Worm (Caenorhabditis elegans) whole organism, midembryonic: ENCODE measurements around the gene ncs-3.
A peak's percentile ranks its signal among the peaks of the same experiment; 100 is the strongest.

Experiments used
- T22C8.4 ChIP-seq: fragments of 200-800 bp; sonication (Bioruptor generic); IDR thresholded peaks from 2 replicates; pipeline ENCODE4 v1.3.6; 2022; ENCODE audit warnings: missing genetic modification characterization, missing compliant biosample characterization
- cog-1 ChIP-seq: sonication (generic microtip); optimal IDR thresholded peaks from 2 replicates; lab custom pipeline; 2016; ENCODE audit warnings: missing genetic modification characterization, missing compliant biosample characterization
- flt-1 ChIP-seq: fragments of 200-800 bp; sonication (Bioruptor generic); IDR thresholded peaks from 2 replicates; pipeline ENCODE4 v1.3.6; 2022; ENCODE audit warnings: missing genetic modification characterization, missing compliant biosample characterization
- klf-2 ChIP-seq: fragments of 200-800 bp; sonication (Bioruptor generic); conservative IDR thresholded peaks from 2 replicates; pipeline ENCODE4 v1.3.6; 2022; ENCODE audit warnings: missing genetic modification reagents, missing genetic modification characterization, missing compliant biosample characterization
- med-1 ChIP-seq: sonication (generic microtip); optimal IDR thresholded peaks from 2 replicates; lab custom pipeline; 2017; ENCODE audit warnings: missing genetic modification characterization, mild to moderate bottlenecking, missing compliant biosample characterization, antibody characterized with exemption, missing genetic modification reagents; ENCODE audit not compliant: insufficient read depth
- ref-1 ChIP-seq: fragments of 200-800 bp; sonication (Bioruptor generic); conservative IDR thresholded peaks from 2 replicates; pipeline ENCODE4 v1.3.6; 2022; ENCODE audit warnings: missing genetic modification reagents, missing genetic modification characterization, missing compliant biosample characterization
- tab-1 ChIP-seq: fragments of 200-800 bp; sonication (Bioruptor generic); IDR thresholded peaks from 2 replicates; pipeline ENCODE4 v1.3.6; 2022; ENCODE audit warnings: missing genetic modification characterization, missing compliant biosample characterization
- ztf-23 ChIP-seq: fragments of 200-800 bp; sonication (Bioruptor generic); IDR thresholded peaks from 2 replicates; pipeline ENCODE4 v1.3.6; 2022; ENCODE audit warnings: missing genetic modification reagents, missing genetic modification characterization, missing compliant biosample characterization
- ztf-29 ChIP-seq: fragments of 200-800 bp; sonication (Bioruptor generic); IDR thresholded peaks from 2 replicates; pipeline ENCODE4 v1.3.6; 2022; ENCODE audit warnings: missing genetic modification reagents, missing genetic modification characterization, missing compliant biosample characterization

ncs-3 gene

DNA sequence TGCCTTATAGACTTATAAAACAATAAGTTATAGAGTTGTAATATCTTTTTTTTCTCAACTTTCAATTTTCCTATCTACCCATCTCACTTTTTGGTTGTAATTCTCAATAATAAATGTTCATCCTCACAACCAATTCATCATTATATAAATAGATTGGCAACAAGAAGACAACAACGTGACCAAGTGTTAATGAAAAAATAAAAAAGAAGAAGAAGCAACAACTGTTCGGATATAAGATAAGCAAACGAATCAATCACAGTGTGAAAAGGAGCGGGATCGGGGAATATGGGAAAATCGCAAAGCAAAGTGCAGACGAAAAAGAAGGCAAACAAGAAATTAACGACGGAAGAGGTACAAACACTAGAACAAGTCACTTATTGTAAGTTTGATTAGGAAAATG lies at the start of gene ncs-3:
Gene ncs-3, plus strand, starts transcription at position 153 of the 400 bp plus-strand sequence.
- TF ChIP-seq flt-1 (GFP tag; lab: Robert Waterston, UW) (no peak), ref-1 (no peak), tab-1 (GFP tag; lab: Robert Waterston, UW) (no peak), T22C8.4 (GFP tag; lab: Robert Waterston, UW) (no peak), ztf-23 (GFP tag; lab: Robert Waterston, UW) (no peak), cog-1 (tag; lab: Kevin White, UChicago) (no peak), ztf-29 (GFP tag; lab: Robert Waterston, UW) (no peak), med-1 (GFP tag; lab: Kevin White, UChicago) (no peak), klf-2 (GFP tag; lab: Robert Waterston, UW) (no peak)

ce11 chrX:1005026-1005425 lies 48.9 kb upstream of the ncs-3 start:
- TF ChIP-seq med-1 (GFP tag; lab: Kevin White, UChicago) (no peak), ref-1 (no peak), cog-1 (tag; lab: Kevin White, UChicago) (no peak), T22C8.4 (GFP tag; lab: Robert Waterston, UW) (no peak), ztf-23 (GFP tag; lab: Robert Waterston, UW) (no peak), ztf-29 (GFP tag; lab: Robert Waterston, UW) (no peak), klf-2 (GFP tag; lab: Robert Waterston, UW) (no peak), flt-1 (GFP tag; lab: Robert Waterston, UW) (no peak), tab-1 (GFP tag; lab: Robert Waterston, UW) (no peak)

DNA sequence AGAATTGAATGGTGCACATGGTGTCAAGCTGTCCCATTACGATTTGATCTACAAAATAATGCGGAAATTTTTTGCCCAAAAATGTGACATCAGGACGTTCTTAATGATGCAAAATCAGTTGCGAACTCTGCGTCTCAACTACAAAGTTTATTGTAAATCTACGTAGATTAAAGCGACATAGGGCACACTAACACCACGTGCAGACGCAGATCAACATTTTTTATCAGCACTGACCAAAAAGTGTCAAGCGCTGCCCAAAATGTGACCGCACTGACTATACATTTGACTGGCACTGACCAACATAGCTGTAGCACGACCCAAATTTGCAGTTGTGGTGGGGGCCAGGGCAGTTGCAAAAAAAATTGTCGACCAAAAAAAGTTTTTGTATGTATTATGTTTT lies 44.4 kb upstream of the ncs-3 start:
- TF ChIP-seq med-1 (GFP tag; lab: Kevin White, UChicago) (no peak), tab-1 (GFP tag; lab: Robert Waterston, UW) (no peak), klf-2 (GFP tag; lab: Robert Waterston, UW) (no peak), flt-1 (GFP tag; lab: Robert Waterston, UW) (no peak), T22C8.4 (GFP tag; lab: Robert Waterston, UW) (no peak), cog-1 (tag; lab: Kevin White, UChicago) (no peak), ref-1 (no peak), ztf-23 (GFP tag; lab: Robert Waterston, UW) (no peak), ztf-29 (GFP tag; lab: Robert Waterston, UW) (no peak)

DNA sequence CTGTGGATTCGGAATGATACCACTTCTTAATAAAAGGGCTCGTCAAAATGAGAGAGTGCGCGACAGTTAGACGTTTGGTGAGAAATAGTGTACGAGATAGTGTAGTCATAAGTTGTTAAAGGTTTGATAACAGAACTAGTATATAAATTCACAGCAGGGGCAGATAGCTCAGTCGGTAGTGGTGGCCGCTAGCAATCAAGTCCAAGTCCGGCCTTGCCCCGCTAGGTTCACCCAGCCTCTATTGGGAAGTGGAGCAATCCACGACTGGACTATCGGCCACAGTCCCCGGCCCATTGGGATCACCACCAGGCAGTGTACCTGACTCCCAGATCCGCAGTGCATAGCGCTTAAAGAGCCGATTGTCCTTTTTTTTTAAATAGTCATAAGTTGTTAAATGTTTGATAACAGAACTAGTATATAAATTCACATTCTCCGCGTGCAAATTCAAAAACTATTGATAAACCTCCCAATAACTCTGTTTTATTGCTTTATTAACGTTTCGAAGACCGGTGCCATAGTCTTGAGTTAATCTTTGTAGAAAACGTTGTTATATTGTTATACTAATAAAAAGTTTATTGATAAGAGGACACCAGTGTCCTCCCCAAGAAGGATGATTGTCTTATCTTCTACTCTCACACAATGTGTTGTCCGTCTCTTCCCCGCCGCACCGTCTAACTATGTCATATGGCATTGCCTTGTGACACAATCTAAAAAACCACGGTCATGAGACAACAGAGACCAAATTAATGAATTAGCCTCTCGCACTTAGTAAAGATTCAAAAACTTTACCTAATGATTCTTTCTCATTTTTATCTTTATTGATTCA lies 43.0 kb upstream of the ncs-3 start:
- no peak for TF ChIP-seq flt-1 (GFP tag; lab: Robert Waterston, UW)
- no peak for TF ChIP-seq cog-1 (tag; lab: Kevin White, UChicago)

DNA sequence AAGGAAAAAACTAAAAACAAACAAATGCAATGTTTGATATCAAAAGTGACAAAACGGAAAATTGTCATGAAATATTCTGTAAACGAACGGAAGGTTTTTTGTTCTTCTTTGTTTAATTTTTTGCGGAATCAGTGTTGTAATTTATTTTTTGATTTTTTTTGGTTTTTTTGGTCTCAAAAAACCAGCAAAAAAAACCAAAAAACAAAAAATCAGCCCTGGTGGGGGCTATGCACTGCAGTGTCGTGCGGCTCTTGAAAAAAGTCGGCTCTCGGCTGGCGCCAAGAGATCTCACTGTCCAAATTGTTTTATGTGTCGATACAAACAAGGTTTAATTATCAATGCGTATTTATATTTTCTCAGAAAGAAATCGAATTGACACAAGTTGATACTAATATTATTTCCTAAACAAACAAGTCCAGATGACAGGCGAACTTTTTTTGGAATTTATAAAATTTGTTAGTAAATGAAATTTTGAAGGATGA lies 41.5 kb upstream of the ncs-3 start:
- TF ChIP-seq cog-1 (tag; lab: Kevin White, UChicago) (no peak), T22C8.4 (GFP tag; lab: Robert Waterston, UW) (no peak), ref-1 (no peak), tab-1 (GFP tag; lab: Robert Waterston, UW) (no peak), med-1 (GFP tag; lab: Kevin White, UChicago) (no peak), klf-2 (GFP tag; lab: Robert Waterston, UW) (no peak), ztf-23 (GFP tag; lab: Robert Waterston, UW) (no peak), flt-1 (GFP tag; lab: Robert Waterston, UW) (no peak), ztf-29 (GFP tag; lab: Robert Waterston, UW) (no peak)

ce11 chrX:1014708-1015107 lies 39.2 kb upstream of the ncs-3 start:
- TF ChIP-seq cog-1 (tag; lab: Kevin White, UChicago) (no peak), ztf-29 (GFP tag; lab: Robert Waterston, UW) (no peak), T22C8.4 (GFP tag; lab: Robert Waterston, UW) (no peak), tab-1 (GFP tag; lab: Robert Waterston, UW) (no peak), flt-1 (GFP tag; lab: Robert Waterston, UW) (no peak), klf-2 (GFP tag; lab: Robert Waterston, UW) (no peak), ref-1 (no peak), ztf-23 (GFP tag; lab: Robert Waterston, UW) (no peak), med-1 (GFP tag; lab: Kevin White, UChicago) (no peak)

DNA sequence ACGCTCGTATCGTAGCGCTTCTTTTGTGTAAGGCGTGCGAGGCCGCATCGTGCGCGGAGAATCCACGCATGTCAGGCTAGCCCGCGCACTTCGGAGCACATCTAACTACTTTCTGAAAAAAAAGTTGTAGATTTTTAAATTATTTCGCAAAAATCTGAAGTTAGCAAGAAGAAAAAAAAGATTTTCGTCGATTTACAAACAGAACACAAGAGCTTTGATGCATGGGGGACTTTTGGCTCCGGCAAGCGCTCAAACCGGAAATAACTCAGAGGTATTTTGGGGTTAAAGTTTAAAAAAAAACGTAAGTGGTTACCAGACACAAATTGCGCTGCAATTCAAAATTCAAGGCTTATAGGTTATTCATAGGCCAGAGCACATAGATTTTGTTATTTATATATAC lies 36.4 kb upstream of the ncs-3 start, which contains the start of the genes F55A4.13 and nlf-1:
Gene F55A4.13, minus strand, starts transcription at position 101 of the 400 bp plus-strand sequence.
Gene nlf-1, minus strand, starts transcription at position 112 of the 400 bp plus-strand sequence.
- TF ChIP-seq ztf-23 (GFP tag; lab: Robert Waterston, UW) (no peak), ref-1 (no peak), ztf-29 (GFP tag; lab: Robert Waterston, UW) (no peak), T22C8.4 (GFP tag; lab: Robert Waterston, UW) (no peak), med-1 (GFP tag; lab: Kevin White, UChicago) (no peak), flt-1 (GFP tag; lab: Robert Waterston, UW) (no peak), tab-1 (GFP tag; lab: Robert Waterston, UW) (no peak), cog-1 (tag; lab: Kevin White, UChicago) (no peak), klf-2 (GFP tag; lab: Robert Waterston, UW) (no peak)

DNA sequence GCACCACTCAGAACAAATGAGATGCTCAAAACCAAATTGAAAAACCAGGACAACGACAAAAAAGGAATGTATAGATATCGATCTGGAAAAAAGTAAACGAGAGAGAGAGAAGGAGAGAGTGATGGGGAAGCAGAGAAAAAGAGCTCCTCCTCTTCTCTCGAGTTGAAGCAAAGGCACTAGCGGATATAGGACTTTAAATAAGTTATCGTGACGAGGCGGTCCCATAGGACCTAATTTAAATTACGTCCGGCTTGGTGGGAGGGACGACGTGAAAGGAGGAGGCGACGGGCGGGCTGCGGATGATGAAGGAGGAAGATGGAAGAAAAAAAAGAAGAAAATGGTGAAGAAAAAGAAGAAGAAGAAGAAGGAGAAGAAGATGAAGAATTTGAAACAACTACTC lies 35.3 kb upstream of the ncs-3 start:
- TF ChIP-seq ztf-23 (GFP tag; lab: Robert Waterston, UW) (no peak), ref-1 (no peak), ztf-29 (GFP tag; lab: Robert Waterston, UW) (no peak)

DNA sequence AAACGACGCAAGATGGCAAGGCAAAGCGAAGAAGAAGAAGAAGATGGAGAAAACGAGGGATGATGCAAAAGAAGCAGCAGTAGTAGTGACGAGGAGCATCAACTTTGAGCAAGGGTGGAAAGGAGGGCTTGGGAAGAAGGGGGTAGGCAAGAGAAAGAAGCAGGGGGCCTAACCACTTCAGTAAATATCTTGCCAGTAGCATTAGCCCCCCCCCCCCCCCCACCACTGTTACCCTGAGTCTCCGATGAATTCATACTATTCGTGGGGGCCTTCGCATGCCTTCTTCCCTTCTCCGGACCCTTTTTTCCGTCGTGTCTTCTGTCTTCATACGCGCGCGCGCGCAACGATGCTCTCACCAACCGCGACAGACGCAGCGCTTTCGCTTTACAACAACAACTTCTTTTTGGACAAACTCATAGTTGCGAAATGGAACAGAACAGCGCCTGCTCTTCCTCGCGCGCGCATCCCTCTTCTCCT lies 32.0 kb upstream of the ncs-3 start:
- TF ChIP-seq ztf-29 (GFP tag; lab: Robert Waterston, UW) (no peak), med-1 (GFP tag; lab: Kevin White, UChicago) (no peak), klf-2 (GFP tag; lab: Robert Waterston, UW) (no peak), T22C8.4 (GFP tag; lab: Robert Waterston, UW) (no peak), ztf-23 (GFP tag; lab: Robert Waterston, UW) (peak; percentile 52; the same call in 1 of the 2 replicates), ref-1 (no peak), flt-1 (GFP tag; lab: Robert Waterston, UW) (no peak), tab-1 (GFP tag; lab: Robert Waterston, UW) (no peak)
